Worm (Caenorhabditis elegans) whole organism, L4 larva: ENCODE data around the gene snf-10.

ENCODE experiments used
- F26F4.8 ChIP-seq: fragments of 200-800 bp; sonication (Bioruptor generic); conservative IDR thresholded peaks from 2 replicates; pipeline ENCODE4 v1.3.6; 2022; ENCODE audit warnings: missing genetic modification characterization, missing compliant biosample characterization
- zfp-3 ChIP-seq: fragments of 200-800 bp; sonication (Bioruptor generic); conservative IDR thresholded peaks from 2 replicates; pipeline ENCODE4 v1.3.6; 2022; ENCODE audit warnings: missing genetic modification reagents, missing genetic modification characterization, missing compliant biosample characterization

- TF ChIP-seq zfp-3 (no peak), F26F4.8 (GFP tag; lab: Robert Waterston, UW) (no peak)
Observed at ce11 chrV:10418961-10419360, 21.7 kb downstream of the snf-10 start, which contains the start of gene F15H10.5.
